Worm (Caenorhabditis elegans): ENCODE results near the gene F35F10.14.

DNA sequence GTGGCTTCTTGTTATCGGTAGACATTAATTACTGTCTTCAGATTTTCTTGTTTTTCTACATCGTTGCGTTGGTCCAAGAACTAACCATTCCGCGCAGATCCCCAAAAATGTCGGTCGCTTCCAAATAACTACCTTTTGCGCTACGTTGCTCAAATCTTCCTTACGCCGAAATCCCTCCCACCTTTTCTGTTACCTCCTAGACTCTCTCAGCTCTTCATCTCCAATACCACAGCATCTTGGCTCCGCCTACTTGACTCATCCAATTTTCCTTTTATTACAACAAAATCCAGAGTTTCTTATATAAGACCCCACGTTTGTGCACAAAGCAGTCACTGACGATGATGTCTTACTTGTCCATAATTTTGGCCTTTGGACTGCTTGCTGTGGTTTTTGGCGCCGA is 33.0 kb upstream of the F35F10.14 start, which contains the start of gene C17B7.12:
- TF ChIP-seq lir-1 (GFP tag; conservative IDR thresholded peaks at IDR 0.05) (no peak), F37B4.10 (GFP tag; IDR thresholded peaks at IDR 0.05) (no peak), madf-8 (GFP tag; conservative IDR thresholded peaks at IDR 0.05) (no peak)

Data from whole organism, young adult.